Fruit fly (Drosophila melanogaster): ENCODE measurements around the gene CG10600.

CG10600 gene

dm6 chr2L:18788953-18789352, 50.5 kb downstream of the CG10600 start (continued):
- no peak for TF ChIP-seq B-H1 (GFP tag; IDR thresholded peaks at IDR 0.05)
- no peak for TF ChIP-seq Spps (tag; optimal IDR thresholded peaks at IDR 0.05)
- peak; percentile 43 for TF ChIP-seq Blimp-1 (GFP tag; optimal IDR thresholded peaks at IDR 0.05)
- no peak for TF ChIP-seq CG3281 (GFP tag; optimal IDR thresholded peaks at IDR 0.05)

- TF ChIP-seq gfzf (GFP tag; optimal IDR thresholded peaks at IDR 0.05) (no peak), Nf-YA (GFP tag; IDR thresholded peaks at IDR 0.05) (no peak), klu (GFP tag; IDR thresholded peaks at IDR 0.05) (no peak), CG12104 (GFP tag; optimal IDR thresholded peaks at IDR 0.05) (no peak), Opbp (GFP tag; IDR thresholded peaks at IDR 0.05; ENCODE audit: partially characterized antibody) (no peak), CG6765 (GFP tag; optimal IDR thresholded peaks at IDR 0.05) (no peak), CG6175 (GFP tag; IDR thresholded peaks at IDR 0.05) (no peak), dm (GFP tag; optimal IDR thresholded peaks at IDR 0.05) (no peak), CG2678 (tag; optimal IDR thresholded peaks at IDR 0.05) (no peak), sqz (GFP tag; optimal IDR thresholded peaks at IDR 0.05) (no peak), ranshi (GFP tag; IDR thresholded peaks at IDR 0.05) (no peak), B-H1 (GFP tag; IDR thresholded peaks at IDR 0.05) (no peak), Gsc (GFP tag; IDR thresholded peaks at IDR 0.05) (no peak), sob (GFP tag; IDR thresholded peaks at IDR 0.05) (no peak), lilli (GFP tag; optimal IDR thresholded peaks at IDR 0.05) (no peak), zf30C (GFP tag; optimal IDR thresholded peaks at IDR 0.05) (no peak), Ssrp (tag; optimal IDR thresholded peaks at IDR 0.05) (no peak), CG1832 (GFP tag; optimal IDR thresholded peaks at IDR 0.05) (no peak), emc (GFP tag; optimal IDR thresholded peaks at IDR 0.05) (no peak), knrl (GFP tag; IDR thresholded peaks at IDR 0.05; ENCODE audit: partially characterized antibody) (no peak), p53 (GFP tag; optimal IDR thresholded peaks at IDR 0.05) (no peak), Awh (GFP tag; IDR thresholded peaks at IDR 0.05) (no peak), CG10543 (GFP tag; optimal IDR thresholded peaks at IDR 0.05) (no peak), psq (GFP tag; optimal IDR thresholded peaks at IDR 0.05) (no peak), sug (tag; optimal IDR thresholded peaks at IDR 0.05) (peak; percentile 69), Drgx (GFP tag; IDR thresholded peaks at IDR 0.05) (no peak), CG2199 (GFP tag; IDR thresholded peaks at IDR 0.05) (0 out of 3 replicates have a peak, but pooled peaks have one; percentile 57), CG12659 (GFP tag; optimal IDR thresholded peaks at IDR 0.05) (no peak), jumu (GFP tag; optimal IDR thresholded peaks at IDR 0.05) (no peak), Trl (optimal IDR thresholded peaks at IDR 0.05) (peak in 1 of 2 experiments; percentile 2), Trl (GFP tag; optimal IDR thresholded peaks at IDR 0.05) (no peak), tup (GFP tag; optimal IDR thresholded peaks at IDR 0.05) (no peak), Dbx (GFP tag; IDR thresholded peaks at IDR 0.05) (no peak), ato (GFP tag; IDR thresholded peaks at IDR 0.05; ENCODE audit: partially characterized antibody) (no peak), Elba2 (GFP tag; optimal IDR thresholded peaks at IDR 0.05) (no peak), exex (tag; optimal IDR thresholded peaks at IDR 0.05) (peak; percentile 70), ara (GFP tag; IDR thresholded peaks at IDR 0.05) (no peak), CG10959 (GFP tag; IDR thresholded peaks at IDR 0.05) (no peak), CG34376 (GFP tag; optimal IDR thresholded peaks at IDR 0.05) (peak; percentile 66), Sry-δ (GFP tag; optimal IDR thresholded peaks at IDR 0.05) (no peak), Med (GFP tag) (peak; percentile 38), Oaz (GFP tag; IDR thresholded peaks at IDR 0.05) (no peak), Kr (GFP tag; optimal IDR thresholded peaks at IDR 0.05) (no peak), CG1647 (GFP tag; optimal IDR thresholded peaks at IDR 0.05) (no peak), mirr (GFP tag; optimal IDR thresholded peaks at IDR 0.05) (peak; percentile 72), CG18599 (GFP tag; optimal IDR thresholded peaks at IDR 0.05) (peak; percentile 12), cad (GFP tag; optimal IDR thresholded peaks at IDR 0.05) (no peak)
These were observed 52.0 kb downstream of the CG10600 start for dm6 chr2L:18787415-18787989.

Data from whole organism, embryonic.